Fruit fly (Drosophila melanogaster) whole organism, embryonic: ENCODE data around the gene CG12299.
A peak's percentile ranks its signal among the peaks of the same experiment; 100 is the strongest.

Source experiments
- B-H1 ChIP-seq: fragments of 200-800 bp; sonication (Bioruptor generic); IDR thresholded peaks from 3 replicates; pipeline ENCODE4 v1.3.6; 2022; ENCODE audit warnings: missing biosample characterization, missing genetic modification characterization
- Bgb ChIP-seq: fragments of 200-800 bp; sonication (Bioruptor generic); IDR thresholded peaks from 2 replicates; pipeline ENCODE4 v1.3.6; 2022; ENCODE audit warnings: missing biosample characterization, missing genetic modification characterization; ENCODE audit not compliant: partially characterized antibody
- C15 ChIP-seq: fragments of 200-800 bp; sonication (Bioruptor generic); IDR thresholded peaks from 3 replicates; pipeline ENCODE4 v1.3.6; 2022; ENCODE audit warnings: missing biosample characterization, missing genetic modification characterization
- CG10267 ChIP-seq: fragments of 200-800 bp; sonication (Bioruptor generic); optimal IDR thresholded peaks from 2 replicates; lab custom pipeline; 2018; ENCODE audit warnings: missing biosample characterization, mild to moderate bottlenecking, missing genetic modification characterization, moderate library complexity
- CG10321 ChIP-seq: fragments of 200-800 bp; sonication (Bioruptor generic); IDR thresholded peaks from 2 replicates; pipeline ENCODE4 v1.3.6; 2022; ENCODE audit warnings: missing biosample characterization, missing genetic modification characterization
- CG11504 ChIP-seq: fragments of 200-800 bp; sonication (Bioruptor generic); optimal IDR thresholded peaks from 3 replicates; lab custom pipeline; 2019; ENCODE audit warnings: missing biosample characterization, mild to moderate bottlenecking, missing genetic modification characterization, moderate library complexity
- CG12659 ChIP-seq: fragments of 200-800 bp; sonication (Bioruptor generic); optimal IDR thresholded peaks from 3 replicates; lab custom pipeline; 2017; ENCODE audit warnings: mild to moderate bottlenecking, missing biosample characterization, missing genetic modification reagents, missing genetic modification characterization
- CG13296 ChIP-seq: fragments of 200-800 bp; sonication (Bioruptor generic); optimal IDR thresholded peaks from 3 replicates; lab custom pipeline; 2018; ENCODE audit warnings: missing biosample characterization, mild to moderate bottlenecking, missing genetic modification characterization
- CG15011 ChIP-seq: fragments of 200-800 bp; sonication (Bioruptor generic); optimal IDR thresholded peaks from 3 replicates; lab custom pipeline; 2018; ENCODE audit warnings: missing biosample characterization, mild to moderate bottlenecking, missing genetic modification characterization
- CG1602 ChIP-seq: fragments of 200-800 bp; sonication (Bioruptor generic); optimal IDR thresholded peaks from 3 replicates; lab custom pipeline; 2016; ENCODE audit warnings: missing biosample characterization, missing genetic modification characterization
- CG16813 ChIP-seq: fragments of 200-800 bp; sonication (Bioruptor generic); IDR thresholded peaks from 3 replicates; pipeline ENCODE4 v1.3.6; 2022; ENCODE audit warnings: missing biosample characterization, missing genetic modification characterization; ENCODE audit not compliant: partially characterized antibody
- CG17912 ChIP-seq: fragments of 200-800 bp; sonication (Bioruptor generic); optimal IDR thresholded peaks from 2 replicates; lab custom pipeline; 2018; ENCODE audit warnings: missing biosample characterization, mild to moderate bottlenecking, missing genetic modification characterization
- CG1832 ChIP-seq: fragments of 200-800 bp; sonication (Bioruptor generic); optimal IDR thresholded peaks from 2 replicates; lab custom pipeline; 2017; ENCODE audit warnings: missing biosample characterization, mild to moderate bottlenecking, missing genetic modification characterization, inconsistent platforms
- CG18599 ChIP-seq: fragments of 200-800 bp; sonication (Bioruptor generic); optimal IDR thresholded peaks from 3 replicates; lab custom pipeline; 2017; ENCODE audit warnings: missing biosample characterization, missing genetic modification characterization, mild to moderate bottlenecking, moderate library complexity, missing genetic modification reagents
- CG31224 ChIP-seq: fragments of 200-800 bp; sonication (Bioruptor generic); IDR thresholded peaks from 2 replicates; pipeline ENCODE4 v1.3.6; 2022; ENCODE audit warnings: missing biosample characterization, missing genetic modification characterization
- CG34376 ChIP-seq: fragments of 200-800 bp; sonication (Bioruptor generic); optimal IDR thresholded peaks from 2 replicates; lab custom pipeline; 2018; ENCODE audit warnings: missing biosample characterization, mild to moderate bottlenecking, missing genetic modification characterization
- CG34422 ChIP-seq: fragments of 200-800 bp; sonication (Bioruptor generic); IDR thresholded peaks from 3 replicates; pipeline ENCODE4 v1.3.6; 2022; ENCODE audit warnings: missing biosample characterization, missing genetic modification characterization
- CG42726 ChIP-seq: fragments of 200-800 bp; sonication (Bioruptor generic); IDR thresholded peaks from 2 replicates; pipeline ENCODE4 v1.3.6; 2022; ENCODE audit warnings: missing biosample characterization, missing genetic modification characterization; ENCODE audit not compliant: partially characterized antibody
- CG4282 ChIP-seq: fragments of 200-800 bp; sonication (Bioruptor generic); optimal IDR thresholded peaks from 2 replicates; lab custom pipeline; 2016; ENCODE audit warnings: missing biosample characterization, missing genetic modification characterization
- CG6654 ChIP-seq: fragments of 200-800 bp; sonication (Bioruptor generic); optimal IDR thresholded peaks from 2 replicates; lab custom pipeline; 2017; ENCODE audit warnings: missing biosample characterization, mild to moderate bottlenecking, missing genetic modification characterization
- CG6765 ChIP-seq: fragments of 200-800 bp; sonication (Bioruptor generic); optimal IDR thresholded peaks from 3 replicates; lab custom pipeline; 2017; ENCODE audit warnings: missing biosample characterization, mild to moderate bottlenecking, missing genetic modification characterization
- CG7839 ChIP-seq: fragments of 200-800 bp; sonication (Bioruptor generic); optimal IDR thresholded peaks from 3 replicates; lab custom pipeline; 2018; ENCODE audit warnings: missing biosample characterization, mild to moderate bottlenecking, missing genetic modification characterization, moderate library complexity
- Eip74EF ChIP-seq, 2 experiments: fragments of 200-800 bp in 1 of 2; fragments of >200 bp in 1 of 2; sonication (Bioruptor generic) in 1 of 2; optimal IDR thresholded peaks; 2 replicates each; lab custom pipeline; 2017 to 2019; ENCODE audit warnings: missing biosample characterization in 2 of 2, missing genetic modification characterization in 2 of 2, mild to moderate bottlenecking in 1 of 2, moderate library complexity in 1 of 2
- Ets65A ChIP-seq: fragments of 200-800 bp; sonication (Bioruptor generic); peaks from one replicate; lab custom pipeline; 2016; ENCODE audit warnings: missing biosample characterization, missing genetic modification characterization
- Hmx ChIP-seq: fragments of 200-800 bp; sonication (Bioruptor generic); optimal IDR thresholded peaks from 2 replicates; lab custom pipeline; 2016; ENCODE audit warnings: missing biosample characterization, missing genetic modification characterization
- Hr51 ChIP-seq, 2 experiments: fragments of 200-800 bp; sonication (Bioruptor generic); optimal IDR thresholded peaks; 2 replicates in 1 of 2; 3 replicates in 1 of 2; lab custom pipeline; 2016 to 2018; ENCODE audit warnings: missing biosample characterization in 2 of 2, missing genetic modification characterization in 2 of 2, mild to moderate bottlenecking in 1 of 2, moderate library complexity in 1 of 2
- Kr ChIP-seq: fragments of 200-800 bp; sonication (Bioruptor generic); optimal IDR thresholded peaks from 2 replicates; lab custom pipeline; 2017; ENCODE audit warnings: missing biosample characterization, mild to moderate bottlenecking, missing genetic modification characterization
- Mad ChIP-seq: fragments of 200-800 bp; sonication (Bioruptor generic); optimal IDR thresholded peaks from 2 replicates; lab custom pipeline; 2016; ENCODE audit warnings: missing biosample characterization, missing genetic modification characterization
- Meics ChIP-seq: fragments of 200-800 bp; sonication (Bioruptor generic); optimal IDR thresholded peaks from 2 replicates; lab custom pipeline; 2017; ENCODE audit warnings: missing biosample characterization, mild to moderate bottlenecking, missing genetic modification characterization
- Nf-YB ChIP-seq: fragments of 200-800 bp; sonication (Bioruptor generic); optimal IDR thresholded peaks from 3 replicates; lab custom pipeline; 2019; ENCODE audit warnings: missing biosample characterization, mild to moderate bottlenecking, missing genetic modification characterization, moderate library complexity
- PHDP ChIP-seq: fragments of 200-800 bp; sonication (Bioruptor generic); optimal IDR thresholded peaks from 3 replicates; lab custom pipeline; 2018; ENCODE audit warnings: missing biosample characterization, mild to moderate bottlenecking, missing genetic modification characterization, moderate library complexity
- Side ChIP-seq: fragments of 200-800 bp; sonication (Bioruptor generic); optimal IDR thresholded peaks from 2 replicates; lab custom pipeline; 2016; ENCODE audit warnings: missing biosample characterization, missing genetic modification characterization
- Ssrp ChIP-seq: fragments of 200-800 bp; sonication (Bioruptor generic); optimal IDR thresholded peaks from 2 replicates; lab custom pipeline; 2018; ENCODE audit warnings: missing biosample characterization, mild to moderate bottlenecking, missing genetic modification characterization, moderate library complexity
- ato ChIP-seq: fragments of 200-800 bp; sonication (Bioruptor generic); IDR thresholded peaks from 2 replicates; pipeline ENCODE4 v1.3.6; 2022; ENCODE audit warnings: missing biosample characterization, missing genetic modification characterization; ENCODE audit not compliant: partially characterized antibody
- cas ChIP-seq: fragments of 200-800 bp; sonication (Bioruptor generic); IDR thresholded peaks from 2 replicates; pipeline ENCODE4 v1.3.6; 2022; ENCODE audit warnings: missing biosample characterization, missing genetic modification characterization
- cato ChIP-seq: fragments of 200-800 bp; sonication (Bioruptor generic); optimal IDR thresholded peaks from 2 replicates; lab custom pipeline; 2016; ENCODE audit warnings: missing biosample characterization, missing genetic modification characterization, borderline replicate concordance
- dpn ChIP-seq, 2 experiments: fragments of 200-800 bp; sonication (Bioruptor generic); optimal IDR thresholded peaks; 3 replicates each; lab custom pipeline; 2016; ENCODE audit warnings: missing biosample characterization in 2 of 2, missing genetic modification characterization in 2 of 2
- fd3F ChIP-seq: fragments of 200-800 bp; sonication (Bioruptor generic); optimal IDR thresholded peaks from 2 replicates; lab custom pipeline; 2018; ENCODE audit warnings: missing biosample characterization, mild to moderate bottlenecking, missing genetic modification characterization, moderate library complexity
- grn ChIP-seq: fragments of 200-800 bp; sonication (Bioruptor generic); optimal IDR thresholded peaks from 3 replicates; lab custom pipeline; 2017; ENCODE audit warnings: missing biosample characterization, missing genetic modification characterization
- h ChIP-seq: fragments of >200 bp; optimal IDR thresholded peaks from 2 replicates; lab custom pipeline; 2017
- ken ChIP-seq: fragments of 200-800 bp; sonication (Bioruptor generic); IDR thresholded peaks from 3 replicates; pipeline ENCODE4 v1.3.6; 2022; ENCODE audit warnings: missing biosample characterization, missing genetic modification characterization
- lov ChIP-seq, 2 experiments: fragments of 200-800 bp in 1 of 2; fragments of >200 bp in 1 of 2; sonication (Bioruptor generic) in 1 of 2; IDR thresholded peaks in 1 of 2; optimal IDR thresholded peaks in 1 of 2; 2 replicates in 1 of 2; 3 replicates in 1 of 2; pipeline versions ENCODE4 v1.3.6 to Lab custom; 2017 to 2022; ENCODE audit warnings: missing biosample characterization in 1 of 2, missing genetic modification characterization in 1 of 2
- mirr ChIP-seq: fragments of 200-800 bp; sonication (Bioruptor generic); optimal IDR thresholded peaks from 3 replicates; lab custom pipeline; 2018; ENCODE audit warnings: missing biosample characterization, mild to moderate bottlenecking, missing genetic modification characterization
- nerfin-2 ChIP-seq: fragments of 200-800 bp; sonication (Bioruptor generic); IDR thresholded peaks from 2 replicates; pipeline ENCODE4 v1.3.6; 2022; ENCODE audit warnings: missing biosample characterization, missing genetic modification characterization; ENCODE audit not compliant: partially characterized antibody
- nmo ChIP-seq: fragments of 200-800 bp; sonication (Bioruptor generic); optimal IDR thresholded peaks from 2 replicates; lab custom pipeline; 2018; ENCODE audit warnings: missing biosample characterization, mild to moderate bottlenecking, missing genetic modification characterization, moderate library complexity
- pum ChIP-seq: fragments of 200-800 bp; sonication (Bioruptor generic); optimal IDR thresholded peaks from 2 replicates; lab custom pipeline; 2016; ENCODE audit warnings: missing biosample characterization, missing genetic modification characterization
- schlank ChIP-seq: fragments of 200-800 bp; sonication (Bioruptor generic); optimal IDR thresholded peaks from 2 replicates; lab custom pipeline; 2018; ENCODE audit warnings: missing biosample characterization, mild to moderate bottlenecking, missing genetic modification characterization
- toy ChIP-seq: fragments of 200-800 bp; sonication (Bioruptor generic); IDR thresholded peaks from 2 replicates; pipeline ENCODE4 v1.3.6; 2022; ENCODE audit warnings: missing biosample characterization, missing genetic modification characterization
- unc-4 ChIP-seq: fragments of 200-800 bp; sonication (Bioruptor generic); IDR thresholded peaks from 2 replicates; pipeline ENCODE4 v1.3.6; 2022; ENCODE audit warnings: missing biosample characterization, missing genetic modification characterization; ENCODE audit not compliant: partially characterized antibody

CG12299 gene

dm6 chr2L:10756049-10756448, 18.9 kb downstream of the CG12299 start, which contains the start of gene CG17124 (continued):
- peak; percentile 63 for TF ChIP-seq Bgb (GFP tag; lab: Robert Waterston, UW)
- TF ChIP-seq nerfin-2, result no peak
- TF ChIP-seq CG4282 (GFP tag; lab: Kevin White, UChicago), result no peak
- TF ChIP-seq schlank (tag; lab: Kevin White, UChicago), result peak; percentile 28
- TF ChIP-seq CG34422 (GFP tag; lab: Robert Waterston, UW), result peak; percentile 75; the same call in 1 of the 3 replicates
- peak; percentile 45 for TF ChIP-seq mirr (GFP tag; lab: Kevin White, UChicago)
- no peak for TF ChIP-seq CG6654 (GFP tag; lab: Kevin White, UChicago)
- TF ChIP-seq lov (optimal IDR thresholded peaks at IDR 0.05; lab: Kevin White, UChicago), result no peak
- TF ChIP-seq lov (GFP tag; IDR thresholded peaks at IDR 0.05; lab: Robert Waterston, UW), result no peak
- TF ChIP-seq Meics (GFP tag; lab: Kevin White, UChicago), result peak; percentile 43
- TF ChIP-seq CG1602 (GFP tag; lab: Kevin White, UChicago), result no peak
- TF ChIP-seq Ssrp (tag; lab: Kevin White, UChicago), result no peak
- no peak for TF ChIP-seq CG10267 (tag; lab: Kevin White, UChicago)
- no peak for TF ChIP-seq Ets65A (GFP tag; lab: Kevin White, UChicago)
- no peak for TF ChIP-seq grn (GFP tag; lab: Kevin White, UChicago)
- peak in 1 of 2 experiments; percentile 54 for TF ChIP-seq Eip74EF (GFP tag; optimal IDR thresholded peaks at IDR 0.05; lab: Kevin White, UChicago)
- 0 out of 2 replicates have a peak, but pooled peaks have one; percentile 6 for TF ChIP-seq cas (GFP tag; lab: Robert Waterston, UW)
- TF ChIP-seq CG10321, result no peak
- peak; percentile 24 for TF ChIP-seq CG7839 (tag; lab: Kevin White, UChicago)
- TF ChIP-seq CG42726 (GFP tag; lab: Robert Waterston, UW), result peak; percentile 64; the same call in 1 of the 2 replicates
- peak; percentile 22 for TF ChIP-seq Mad (GFP tag; lab: Kevin White, UChicago)
- TF ChIP-seq h (lab: Kevin White, UChicago), result no peak
- peak; percentile 36 for TF ChIP-seq Side (GFP tag; lab: Kevin White, UChicago)
- no peak; the same call in 2 of the 3 replicates for TF ChIP-seq B-H1 (GFP tag; lab: Robert Waterston, UW)
- TF ChIP-seq Hr51 (GFP tag; optimal IDR thresholded peaks at IDR 0.05; lab: Kevin White, UChicago), result peak in 1 of 2 experiments; percentile 18
- peak; percentile 74 for TF ChIP-seq CG6765
- no peak for TF ChIP-seq fd3F (GFP tag; lab: Kevin White, UChicago)
- no peak for TF ChIP-seq nmo
- TF ChIP-seq unc-4 (GFP tag; lab: Robert Waterston, UW), result peak; percentile 40; the same call in 1 of the 2 replicates
- TF ChIP-seq cato (GFP tag; lab: Kevin White, UChicago), result no peak
- peak; percentile 24 for TF ChIP-seq CG13296 (GFP tag; lab: Kevin White, UChicago)
- TF ChIP-seq CG12659 (GFP tag; lab: Kevin White, UChicago), result peak; percentile 15
- TF ChIP-seq CG31224 (GFP tag; lab: Robert Waterston, UW), result no peak
- peak; percentile 51 for TF ChIP-seq CG18599 (GFP tag; lab: Kevin White, UChicago)
- TF ChIP-seq Kr (GFP tag; lab: Kevin White, UChicago), result no peak
- no peak for TF ChIP-seq C15
- TF ChIP-seq PHDP (tag; lab: Kevin White, UChicago), result peak; percentile 9
- no peak for TF ChIP-seq Hmx
- TF ChIP-seq CG15011 (GFP tag; lab: Kevin White, UChicago), result no peak
- no peak for TF ChIP-seq CG16813 (GFP tag; lab: Robert Waterston, UW)
- TF ChIP-seq Nf-YB (GFP tag; lab: Kevin White, UChicago), result no peak
- TF ChIP-seq toy (GFP tag; lab: Robert Waterston, UW), result no peak
- TF ChIP-seq ato, result 0 out of 2 replicates have a peak, but pooled peaks have one; percentile 9
- TF ChIP-seq CG34376 (GFP tag; lab: Kevin White, UChicago), result peak; percentile 57
- peak; percentile 25 for TF ChIP-seq CG11504 (tag; lab: Kevin White, UChicago)
- no peak for TF ChIP-seq CG1832 (GFP tag; lab: Kevin White, UChicago)
- no peak for TF ChIP-seq pum (GFP tag; lab: Kevin White, UChicago)
- TF ChIP-seq CG17912 (GFP tag; lab: Kevin White, UChicago), result no peak
- peak in 1 of 2 experiments; percentile 14 for TF ChIP-seq dpn (GFP tag; optimal IDR thresholded peaks at IDR 0.05; lab: Kevin White, UChicago)
- TF ChIP-seq ken, result no peak
